Fruit fly (Drosophila melanogaster) whole organism, adult: Measurements from ENCODE around the gene CG15643.

Experiments used
- CG11617 ChIP-seq: fragments of 200-800 bp; sonication (Bioruptor generic); optimal IDR thresholded peaks from 2 replicates; lab custom pipeline; 2017; ENCODE audit warnings: mild to moderate bottlenecking, missing biosample characterization, missing genetic modification reagents, missing genetic modification characterization
- CG12768 ChIP-seq: fragments of 200-800 bp; sonication (Bioruptor generic); optimal IDR thresholded peaks from 2 replicates; lab custom pipeline; 2017; ENCODE audit warnings: missing biosample characterization, missing genetic modification characterization, mild to moderate bottlenecking, moderate library complexity, missing genetic modification reagents
- CG14711 ChIP-seq: fragments of 200-800 bp; sonication (Bioruptor generic); optimal IDR thresholded peaks from 2 replicates; lab custom pipeline; 2018; ENCODE audit warnings: missing biosample characterization, mild to moderate bottlenecking, missing genetic modification characterization, moderate library complexity
- CG1620 ChIP-seq: fragments of 200-800 bp; sonication (Bioruptor generic); optimal IDR thresholded peaks from 2 replicates; lab custom pipeline; 2016; ENCODE audit warnings: missing biosample characterization, missing genetic modification characterization
- CG33017 ChIP-seq: fragments of 200-800 bp; sonication (Bioruptor generic); optimal IDR thresholded peaks from 2 replicates; lab custom pipeline; 2018; ENCODE audit warnings: missing biosample characterization, mild to moderate bottlenecking, missing genetic modification characterization, moderate library complexity
- CG5204 ChIP-seq: fragments of 200-800 bp; sonication (Bioruptor generic); optimal IDR thresholded peaks from 2 replicates; lab custom pipeline; 2016; ENCODE audit warnings: missing biosample characterization, missing genetic modification characterization
- CG7045 ChIP-seq: fragments of 200-800 bp; sonication (Bioruptor generic); optimal IDR thresholded peaks from 2 replicates; lab custom pipeline; 2017; ENCODE audit warnings: missing biosample characterization, mild to moderate bottlenecking, missing genetic modification characterization
- Clk ChIP-seq: fragments of 200-800 bp; sonication (Bioruptor generic); optimal IDR thresholded peaks from 2 replicates; lab custom pipeline; 2017; ENCODE audit warnings: missing biosample characterization, missing genetic modification characterization
- Crg-1 ChIP-seq: fragments of 200-800 bp; sonication (Bioruptor generic); optimal IDR thresholded peaks from 2 replicates; lab custom pipeline; 2016; ENCODE audit warnings: missing biosample characterization, missing genetic modification characterization
- Mnt ChIP-seq: fragments of 200-800 bp; sonication (Bioruptor generic); optimal IDR thresholded peaks from 2 replicates; lab custom pipeline; 2016; ENCODE audit warnings: missing biosample characterization, mild to moderate bottlenecking, missing genetic modification characterization
- cnc ChIP-seq, 2 experiments: fragments of >200 bp; optimal IDR thresholded peaks; 2 replicates each; lab custom pipeline; 2017
- kay ChIP-seq: fragments of 200-800 bp; sonication (Bioruptor generic); peaks from one replicate; lab custom pipeline; 2016; ENCODE audit warnings: missing biosample characterization, missing genetic modification characterization, borderline replicate concordance
- pad ChIP-seq: fragments of 200-800 bp; sonication (Bioruptor generic); optimal IDR thresholded peaks from 3 replicates; lab custom pipeline; 2017; ENCODE audit warnings: missing biosample characterization, missing genetic modification characterization, mild to moderate bottlenecking, moderate library complexity, missing genetic modification reagents

- TF ChIP-seq CG1620, result no peak
- TF ChIP-seq kay (GFP tag; lab: Kevin White, UChicago), result no peak
- no peak for TF ChIP-seq cnc (optimal IDR thresholded peaks at IDR 0.05; lab: Kevin White, UChicago)
- TF ChIP-seq CG33017, result no peak
- TF ChIP-seq Mnt, result no peak
- no peak for TF ChIP-seq CG14711
- no peak for TF ChIP-seq CG5204 (GFP tag; lab: Kevin White, UChicago)
- no peak for TF ChIP-seq pad (GFP tag; lab: Kevin White, UChicago)
- TF ChIP-seq Crg-1, result no peak
- no peak for TF ChIP-seq Clk (GFP tag; lab: Kevin White, UChicago)
- TF ChIP-seq CG7045 (GFP tag; lab: Kevin White, UChicago), result no peak
- TF ChIP-seq CG11617 (GFP tag; lab: Kevin White, UChicago), result no peak
- no peak for TF ChIP-seq CG12768 (GFP tag; lab: Kevin White, UChicago)
Measured at dm6 chrX:15545467-15546197, 26.3 kb downstream of the CG15643 start.
